Fruit fly (Drosophila melanogaster) whole organism, adult: ENCODE measurements around the gene Ogg1.

ENCODE experiments used
- CG11617 ChIP-seq: fragments of 200-800 bp; sonication (Bioruptor generic); optimal IDR thresholded peaks from 2 replicates; lab custom pipeline; 2017; ENCODE audit warnings: mild to moderate bottlenecking, missing biosample characterization, missing genetic modification reagents, missing genetic modification characterization
- CG12768 ChIP-seq: fragments of 200-800 bp; sonication (Bioruptor generic); optimal IDR thresholded peaks from 2 replicates; lab custom pipeline; 2017; ENCODE audit warnings: missing biosample characterization, missing genetic modification characterization, mild to moderate bottlenecking, moderate library complexity, missing genetic modification reagents
- CG14711 ChIP-seq: fragments of 200-800 bp; sonication (Bioruptor generic); optimal IDR thresholded peaks from 2 replicates; lab custom pipeline; 2018; ENCODE audit warnings: missing biosample characterization, mild to moderate bottlenecking, missing genetic modification characterization, moderate library complexity
- CG1620 ChIP-seq: fragments of 200-800 bp; sonication (Bioruptor generic); optimal IDR thresholded peaks from 2 replicates; lab custom pipeline; 2016; ENCODE audit warnings: missing biosample characterization, missing genetic modification characterization
- CG33017 ChIP-seq: fragments of 200-800 bp; sonication (Bioruptor generic); optimal IDR thresholded peaks from 2 replicates; lab custom pipeline; 2018; ENCODE audit warnings: missing biosample characterization, mild to moderate bottlenecking, missing genetic modification characterization, moderate library complexity
- CG5204 ChIP-seq: fragments of 200-800 bp; sonication (Bioruptor generic); optimal IDR thresholded peaks from 2 replicates; lab custom pipeline; 2016; ENCODE audit warnings: missing biosample characterization, missing genetic modification characterization
- CG7045 ChIP-seq: fragments of 200-800 bp; sonication (Bioruptor generic); optimal IDR thresholded peaks from 2 replicates; lab custom pipeline; 2017; ENCODE audit warnings: missing biosample characterization, mild to moderate bottlenecking, missing genetic modification characterization
- CG7101 ChIP-seq: fragments of 200-800 bp; sonication (Bioruptor generic); optimal IDR thresholded peaks from 2 replicates; lab custom pipeline; 2018; ENCODE audit warnings: missing biosample characterization, mild to moderate bottlenecking, missing genetic modification characterization, moderate library complexity
- Clk ChIP-seq: fragments of 200-800 bp; sonication (Bioruptor generic); optimal IDR thresholded peaks from 2 replicates; lab custom pipeline; 2017; ENCODE audit warnings: missing biosample characterization, missing genetic modification characterization
- Crg-1 ChIP-seq: fragments of 200-800 bp; sonication (Bioruptor generic); optimal IDR thresholded peaks from 2 replicates; lab custom pipeline; 2016; ENCODE audit warnings: missing biosample characterization, missing genetic modification characterization
- Hr96 ChIP-seq: fragments of 200-800 bp; sonication (Bioruptor generic); optimal IDR thresholded peaks from 2 replicates; lab custom pipeline; 2016; ENCODE audit warnings: missing biosample characterization, missing genetic modification characterization
- Mnt ChIP-seq: fragments of 200-800 bp; sonication (Bioruptor generic); optimal IDR thresholded peaks from 2 replicates; lab custom pipeline; 2016; ENCODE audit warnings: missing biosample characterization, mild to moderate bottlenecking, missing genetic modification characterization
- bab1 ChIP-seq: fragments of 200-800 bp; sonication (Bioruptor generic); optimal IDR thresholded peaks from 3 replicates; lab custom pipeline; 2019; ENCODE audit warnings: missing biosample characterization, mild to moderate bottlenecking, missing genetic modification characterization, moderate library complexity
- cic ChIP-seq: fragments of 200-800 bp; sonication (Bioruptor generic); optimal IDR thresholded peaks from 2 replicates; lab custom pipeline; 2017; ENCODE audit warnings: missing biosample characterization, mild to moderate bottlenecking, missing genetic modification characterization, moderate library complexity
- cnc ChIP-seq, 2 experiments: fragments of >200 bp; optimal IDR thresholded peaks; 2 replicates each; lab custom pipeline; 2017
- kay ChIP-seq: fragments of 200-800 bp; sonication (Bioruptor generic); peaks from one replicate; lab custom pipeline; 2016; ENCODE audit warnings: missing biosample characterization, missing genetic modification characterization, borderline replicate concordance
- ovo ChIP-seq: fragments of 200-800 bp; sonication (Bioruptor generic); optimal IDR thresholded peaks from 2 replicates; lab custom pipeline; 2016; ENCODE audit warnings: missing biosample characterization, missing genetic modification characterization
- pad ChIP-seq: fragments of 200-800 bp; sonication (Bioruptor generic); optimal IDR thresholded peaks from 3 replicates; lab custom pipeline; 2017; ENCODE audit warnings: missing biosample characterization, missing genetic modification characterization, mild to moderate bottlenecking, moderate library complexity, missing genetic modification reagents
- tj ChIP-seq: fragments of 200-800 bp; sonication (Bioruptor generic); optimal IDR thresholded peaks from 3 replicates; lab custom pipeline; 2017; ENCODE audit warnings: missing biosample characterization, mild to moderate bottlenecking, missing genetic modification characterization, moderate library complexity
- toe ChIP-seq: fragments of 200-800 bp; sonication (Bioruptor generic); optimal IDR thresholded peaks from 2 replicates; lab custom pipeline; 2016; ENCODE audit warnings: missing biosample characterization, missing genetic modification characterization

Gene Ogg1

dm6 chrX:8677434-8677833, 12.7 kb upstream of the Ogg1 start:
- TF ChIP-seq CG11617 = no peak
- TF ChIP-seq Hr96 (GFP tag; lab: Kevin White, UChicago) = peak; percentile 64
- peak; percentile 29 for TF ChIP-seq CG14711 (tag; lab: Kevin White, UChicago)
- no peak for TF ChIP-seq CG12768 (GFP tag; lab: Kevin White, UChicago)
- TF ChIP-seq bab1 = peak; percentile 89
- TF ChIP-seq CG7045 (GFP tag; lab: Kevin White, UChicago) = peak; percentile 12
- no peak for TF ChIP-seq CG1620
- no peak for TF ChIP-seq Clk
- TF ChIP-seq ovo = no peak

DNA sequence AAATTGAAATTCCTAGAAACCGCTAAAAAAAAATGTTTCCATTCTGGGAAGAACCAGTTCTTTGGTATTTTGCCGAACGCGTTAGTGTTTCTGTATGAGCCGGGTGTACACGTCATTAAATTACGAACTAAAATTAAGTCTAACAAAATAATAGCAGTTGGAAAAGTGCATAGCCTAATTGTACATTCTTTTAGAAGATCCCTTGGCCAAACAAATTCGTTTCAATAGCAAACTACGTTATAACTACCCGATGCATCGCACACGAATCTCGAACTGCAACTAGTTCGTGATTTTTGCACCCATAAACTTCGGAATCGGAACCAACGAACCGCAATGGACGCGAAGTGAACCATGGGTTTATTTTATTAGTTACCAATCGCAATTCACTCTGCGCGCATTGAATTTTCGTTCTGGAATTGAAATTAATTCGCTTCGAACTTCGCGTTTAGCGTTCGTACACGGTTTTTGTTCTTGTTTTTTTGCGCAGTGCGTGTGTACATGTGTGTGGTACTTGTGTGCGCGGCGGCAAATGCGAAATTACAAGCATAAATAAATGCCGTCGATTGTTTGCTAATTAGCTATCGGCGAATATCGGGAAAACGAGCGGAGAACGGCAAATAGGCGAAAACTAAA, 8.8 kb upstream of the Ogg1 start, which contains the start of gene CAH3:
Gene CAH3 (plus strand): TSS at position 64 of the 633 bp plus-strand sequence.
- TF ChIP-seq cic (GFP tag; lab: Kevin White, UChicago) = peak; percentile 21
- peak; percentile 91 for TF ChIP-seq CG14711 (tag; lab: Kevin White, UChicago)
- peak; percentile 51 for TF ChIP-seq ovo
- TF ChIP-seq kay (GFP tag; lab: Kevin White, UChicago) = peak; percentile 96
- TF ChIP-seq bab1 = peak; percentile 97
- peak; percentile 87 for TF ChIP-seq CG12768 (GFP tag; lab: Kevin White, UChicago)
- peak; percentile 66 for TF ChIP-seq Clk
- TF ChIP-seq Hr96 (GFP tag; lab: Kevin White, UChicago) = peak; percentile 97
- TF ChIP-seq CG11617 = peak; percentile 95
- TF ChIP-seq CG7101 (tag; lab: Kevin White, UChicago) = peak; percentile 96
- TF ChIP-seq CG1620 = peak; percentile 93
- peak; percentile 80 for TF ChIP-seq pad (GFP tag; lab: Kevin White, UChicago)
- TF ChIP-seq cnc (optimal IDR thresholded peaks at IDR 0.05; lab: Kevin White, UChicago) = no peak
- peak; percentile 78 for TF ChIP-seq tj (GFP tag; lab: Kevin White, UChicago)
- TF ChIP-seq CG5204 (GFP tag; lab: Kevin White, UChicago) = peak; percentile 87
- TF ChIP-seq Mnt (GFP tag; lab: Kevin White, UChicago) = peak; percentile 88
- TF ChIP-seq CG7045 (GFP tag; lab: Kevin White, UChicago) = peak; percentile 88
- TF ChIP-seq Crg-1 (GFP tag; lab: Kevin White, UChicago) = peak; percentile 82
- TF ChIP-seq toe = peak; percentile 92
- TF ChIP-seq CG33017 (tag; lab: Kevin White, UChicago) = peak; percentile 88

- no peak for TF ChIP-seq CG12768 (GFP tag; lab: Kevin White, UChicago)
- peak; percentile 68 for TF ChIP-seq ovo
- no peak for TF ChIP-seq Hr96 (GFP tag; lab: Kevin White, UChicago)
- peak; percentile 10 for TF ChIP-seq Mnt (GFP tag; lab: Kevin White, UChicago)
- peak; percentile 6 for TF ChIP-seq CG1620
- peak; percentile 88 for TF ChIP-seq tj (GFP tag; lab: Kevin White, UChicago)
- TF ChIP-seq Clk = no peak
Measured at dm6 chrX:8681822-8682632, 8.1 kb upstream of the Ogg1 start.

DNA sequence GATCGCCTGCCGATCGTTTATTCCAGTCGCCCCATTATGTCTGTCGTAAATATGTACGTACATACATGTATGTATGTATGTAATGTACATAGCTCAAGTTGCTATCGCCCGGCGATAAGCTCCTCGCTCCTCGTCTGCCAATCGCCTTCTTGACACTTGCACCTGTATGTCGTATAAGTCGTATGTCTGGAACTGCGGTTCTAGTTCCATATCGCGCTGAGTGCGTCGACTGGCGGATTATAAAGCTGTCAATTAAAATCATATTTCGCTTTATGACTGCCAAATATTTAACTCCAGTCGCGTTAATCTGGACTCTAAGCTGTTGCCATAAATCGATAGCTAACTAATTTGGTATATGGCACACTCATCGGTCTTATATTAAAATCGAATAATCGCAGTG, 4.7 kb upstream of the Ogg1 start:
- TF ChIP-seq tj (GFP tag; lab: Kevin White, UChicago) = peak; percentile 19
- TF ChIP-seq CG7045 (GFP tag; lab: Kevin White, UChicago) = no peak

- TF ChIP-seq bab1 (no peak), CG11617 (no peak), Hr96 (GFP tag; lab: Kevin White, UChicago) (no peak), Crg-1 (GFP tag; lab: Kevin White, UChicago) (no peak), tj (GFP tag; lab: Kevin White, UChicago) (no peak), CG12768 (GFP tag; lab: Kevin White, UChicago) (no peak), CG7101 (tag; lab: Kevin White, UChicago) (no peak), kay (GFP tag; lab: Kevin White, UChicago) (no peak), CG14711 (tag; lab: Kevin White, UChicago) (no peak), toe (no peak), Clk (no peak), CG33017 (tag; lab: Kevin White, UChicago) (no peak), CG5204 (GFP tag; lab: Kevin White, UChicago) (no peak), CG1620 (no peak), cnc (optimal IDR thresholded peaks at IDR 0.05; lab: Kevin White, UChicago) (no peak), CG7045 (GFP tag; lab: Kevin White, UChicago) (no peak), Mnt (GFP tag; lab: Kevin White, UChicago) (no peak), pad (GFP tag; lab: Kevin White, UChicago) (no peak), ovo (no peak)
Measured at dm6 chrX:8693520-8693919, 3.4 kb downstream of the Ogg1 start, which contains the start of gene CG11294. Gene CG11294, minus strand, starts transcription at chrX:8693620.

- TF ChIP-seq CG7101 (tag; lab: Kevin White, UChicago) (no peak), CG12768 (GFP tag; lab: Kevin White, UChicago) (no peak), pad (GFP tag; lab: Kevin White, UChicago) (no peak)
Measured at dm6 chrX:8694066-8694822, 4.1 kb downstream of the Ogg1 start.
